Worm (Caenorhabditis elegans) whole organism, L1 larva: ENCODE results near the gene F13D11.4.

Experiments
- alr-1 ChIP-seq: fragments of 200-800 bp; sonication (Bioruptor generic); optimal IDR thresholded peaks from 2 replicates; lab custom pipeline; 2018; ENCODE audit warnings: borderline replicate concordance, mild to moderate bottlenecking, missing genetic modification characterization, missing compliant biosample characterization
- nhr-12 ChIP-seq: sonication (generic microtip); optimal IDR thresholded peaks from 2 replicates; lab custom pipeline; 2017; ENCODE audit warnings: missing biosample characterization, missing genetic modification characterization
- pqm-1 ChIP-seq: sonication (generic microtip); optimal IDR thresholded peaks from 3 replicates; lab custom pipeline; 2017; ENCODE audit warnings: missing biosample characterization, missing genetic modification characterization

DNA sequence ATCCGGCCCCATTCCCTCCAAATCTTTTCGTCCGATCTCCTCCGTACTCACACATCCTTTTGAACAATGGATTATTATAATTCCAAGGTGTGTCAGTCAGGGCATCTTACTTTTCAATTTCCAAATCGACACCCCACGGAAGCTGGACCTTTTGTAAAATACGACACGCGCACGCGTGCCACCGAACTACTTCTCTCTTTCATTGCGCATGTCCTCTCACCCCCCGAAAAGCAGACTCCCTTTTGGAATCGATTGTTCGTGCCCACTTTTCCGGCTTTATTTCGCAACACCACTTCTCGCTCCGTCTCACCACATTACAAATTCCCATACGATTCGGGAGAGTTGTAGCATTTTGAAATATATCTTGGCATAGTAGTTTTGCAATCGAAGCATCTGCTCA lies 12.7 kb upstream of the F13D11.4 start:
- TF ChIP-seq pqm-1 (tag; lab: Kevin White, UChicago) (no peak), nhr-12 (no peak), alr-1 (tag; lab: Kevin White, UChicago) (no peak)
